Worm (Caenorhabditis elegans) whole organism, L4 larva: ENCODE data around the gene F40F8.11.

Experiments
- F26F4.8 ChIP-seq: fragments of 200-800 bp; sonication (Bioruptor generic); conservative IDR thresholded peaks from 2 replicates; pipeline ENCODE4 v1.3.6; 2022; ENCODE audit warnings: missing genetic modification characterization, missing compliant biosample characterization
- F44E2.7 ChIP-seq: fragments of 200-800 bp; sonication (Bioruptor generic); IDR thresholded peaks from 2 replicates; pipeline ENCODE4 v2.1.2; 2022; ENCODE audit warnings: missing genetic modification characterization, missing compliant biosample characterization
- ceh-28 ChIP-seq: fragments of 150-350 bp; optimal IDR thresholded peaks from 2 replicates; lab custom pipeline; 2014; ENCODE audit warnings: missing biosample characterization, missing genetic modification reagents, missing genetic modification characterization
- daf-12 ChIP-seq: fragments of 150-350 bp; optimal IDR thresholded peaks from 2 replicates; lab custom pipeline; 2014; ENCODE audit warnings: missing biosample characterization, missing genetic modification reagents, missing genetic modification characterization
- fkh-10 ChIP-seq: fragments of 150-350 bp; optimal IDR thresholded peaks from 2 replicates; lab custom pipeline; 2014; ENCODE audit warnings: missing biosample characterization, missing genetic modification reagents, missing genetic modification characterization
- lin-1 ChIP-seq: fragments of 200-800 bp; sonication (Bioruptor generic); IDR thresholded peaks from 2 replicates; pipeline ENCODE4 v1.3.6; 2022; ENCODE audit warnings: missing genetic modification reagents, missing genetic modification characterization, missing compliant biosample characterization
- lin-15B ChIP-seq: fragments of 150-350 bp; sonication (generic microtip); optimal IDR thresholded peaks from 3 replicates; lab custom pipeline; 2014; ENCODE audit warnings: missing biosample characterization, missing genetic modification characterization
- lir-3 ChIP-seq: sonication (generic microtip); optimal IDR thresholded peaks from 2 replicates; lab custom pipeline; 2016; ENCODE audit warnings: mild to moderate bottlenecking, missing genetic modification characterization, missing compliant biosample characterization
- nhr-6 ChIP-seq: fragments of 150-350 bp; optimal IDR thresholded peaks from 2 replicates; lab custom pipeline; 2014; ENCODE audit warnings: missing biosample characterization, missing genetic modification characterization
- rbr-2 ChIP-seq: sonication (generic microtip); optimal IDR thresholded peaks from 2 replicates; lab custom pipeline; 2016; ENCODE audit warnings: missing genotype, missing genetic modification characterization, missing compliant biosample characterization
- unc-62 ChIP-seq, 3 experiments: fragments of 150-350 bp in 1 of 3; sonication (generic microtip); optimal IDR thresholded peaks in 2 of 3; peaks in 1 of 3; 1 replicate in 1 of 3; 2 replicates in 2 of 3; lab custom pipeline; 2014 to 2017; ENCODE audit warnings: missing biosample characterization in 3 of 3, missing genetic modification characterization in 3 of 3, missing genetic modification reagents in 3 of 3, missing genotype in 1 of 3
- zag-1 ChIP-seq: fragments of 150-350 bp; optimal IDR thresholded peaks from 2 replicates; lab custom pipeline; 2014; ENCODE audit warnings: missing biosample characterization, missing genetic modification characterization

DNA sequence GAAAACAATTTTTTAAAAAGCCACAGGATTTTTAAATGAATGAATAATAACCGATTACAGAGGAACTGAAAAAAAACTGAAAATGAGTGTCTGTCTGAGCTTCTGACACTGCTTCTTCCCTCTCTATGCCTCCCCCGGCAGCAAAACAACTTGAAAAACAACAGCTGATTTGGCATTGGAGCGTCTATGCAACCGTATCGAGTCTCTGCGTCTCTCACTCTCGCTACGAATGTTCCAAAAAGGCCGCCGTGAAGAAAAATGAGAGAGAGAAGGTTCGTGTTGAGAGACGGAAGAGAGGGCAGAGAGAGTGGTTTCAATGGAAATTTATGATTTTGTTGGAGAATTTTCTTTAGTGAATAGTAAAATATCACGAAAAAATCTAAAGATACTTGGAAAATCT lies 29.3 kb downstream of the F40F8.11 start:
- TF ChIP-seq unc-62 (GFP tag; optimal IDR thresholded peaks at IDR 0.05 in 1 of 2; lab: Kevin White, UChicago) = peak in 1 of 2 experiments; percentile 75
- TF ChIP-seq unc-62 (tag; optimal IDR thresholded peaks at IDR 0.05; lab: Kevin White, UChicago) = no peak
- TF ChIP-seq nhr-6 = peak; percentile 76
- no peak for TF ChIP-seq lir-3 (tag; lab: Kevin White, UChicago)
- TF ChIP-seq ceh-28 (tag; lab: Kevin White, UChicago) = no peak
- peak; percentile 29 for TF ChIP-seq fkh-10 (GFP tag; lab: Kevin White, UChicago)
- no peak for TF ChIP-seq zag-1 (tag; lab: Kevin White, UChicago)
- no peak for TF ChIP-seq lin-1 (GFP tag; lab: Robert Waterston, UW)
- TF ChIP-seq F26F4.8 (GFP tag; lab: Robert Waterston, UW) = no peak
- TF ChIP-seq lin-15B (tag; lab: Kevin White, UChicago) = no peak
- TF ChIP-seq rbr-2 (tag; lab: Kevin White, UChicago) = peak; percentile 56
- TF ChIP-seq daf-12 = no peak
- TF ChIP-seq F44E2.7 = no peak
